Worm (Caenorhabditis elegans) whole organism, midembryonic: ENCODE data around the gene B0294.1.

Experiments used
- T22C8.4 ChIP-seq: fragments of 200-800 bp; sonication (Bioruptor generic); IDR thresholded peaks from 2 replicates; pipeline ENCODE4 v1.3.6; 2022; ENCODE audit warnings: missing genetic modification characterization, missing compliant biosample characterization
- cog-1 ChIP-seq: sonication (generic microtip); optimal IDR thresholded peaks from 2 replicates; lab custom pipeline; 2016; ENCODE audit warnings: missing genetic modification characterization, missing compliant biosample characterization
- flt-1 ChIP-seq: fragments of 200-800 bp; sonication (Bioruptor generic); IDR thresholded peaks from 2 replicates; pipeline ENCODE4 v1.3.6; 2022; ENCODE audit warnings: missing genetic modification characterization, missing compliant biosample characterization
- klf-2 ChIP-seq: fragments of 200-800 bp; sonication (Bioruptor generic); conservative IDR thresholded peaks from 2 replicates; pipeline ENCODE4 v1.3.6; 2022; ENCODE audit warnings: missing genetic modification reagents, missing genetic modification characterization, missing compliant biosample characterization
- ref-1 ChIP-seq: fragments of 200-800 bp; sonication (Bioruptor generic); conservative IDR thresholded peaks from 2 replicates; pipeline ENCODE4 v1.3.6; 2022; ENCODE audit warnings: missing genetic modification reagents, missing genetic modification characterization, missing compliant biosample characterization
- tab-1 ChIP-seq: fragments of 200-800 bp; sonication (Bioruptor generic); IDR thresholded peaks from 2 replicates; pipeline ENCODE4 v1.3.6; 2022; ENCODE audit warnings: missing genetic modification characterization, missing compliant biosample characterization
- ztf-23 ChIP-seq: fragments of 200-800 bp; sonication (Bioruptor generic); IDR thresholded peaks from 2 replicates; pipeline ENCODE4 v1.3.6; 2022; ENCODE audit warnings: missing genetic modification reagents, missing genetic modification characterization, missing compliant biosample characterization
- ztf-29 ChIP-seq: fragments of 200-800 bp; sonication (Bioruptor generic); IDR thresholded peaks from 2 replicates; pipeline ENCODE4 v1.3.6; 2022; ENCODE audit warnings: missing genetic modification reagents, missing genetic modification characterization, missing compliant biosample characterization

- TF ChIP-seq cog-1 (tag; lab: Kevin White, UChicago) (no peak), tab-1 (GFP tag; lab: Robert Waterston, UW) (no peak), klf-2 (GFP tag; lab: Robert Waterston, UW) (no peak), ztf-23 (GFP tag; lab: Robert Waterston, UW) (no peak), T22C8.4 (GFP tag; lab: Robert Waterston, UW) (peak; percentile 39; the same call in 1 of the 2 replicates), flt-1 (GFP tag; lab: Robert Waterston, UW) (no peak), ref-1 (GFP tag; lab: Robert Waterston, UW) (no peak), ztf-29 (GFP tag; lab: Robert Waterston, UW) (no peak)
These were observed 43.5 kb downstream of the B0294.1 start, which contains the start of gene T26C11.9 for ce11 chrX:1853596-1853995.
